Worm (Caenorhabditis elegans) whole organism, L3 larva: ENCODE results near the gene T10F2.5.

ENCODE experiments used
- ama-1 ChIP-seq: fragments of 150-350 bp; optimal IDR thresholded peaks from 2 replicates; lab custom pipeline; 2018
- nhr-23 ChIP-seq: fragments of 150-350 bp; optimal IDR thresholded peaks from 2 replicates; lab custom pipeline; 2014; ENCODE audit warnings: missing biosample characterization, missing genetic modification reagents, missing genetic modification characterization

- no peak for TF ChIP-seq nhr-23 (tag; lab: Kevin White, UChicago)
- TF ChIP-seq ama-1 (lab: Kevin White, UChicago) = no peak
Observed at ce11 chrIII:5120593-5120992, 38.8 kb downstream of the T10F2.5 start.
